Worm (Caenorhabditis elegans) whole organism, L2 larva: Measurements from ENCODE around the gene F16B4.4.

Source experiments
- F13H6.1 ChIP-seq: sonication (generic microtip); optimal IDR thresholded peaks from 2 replicates; lab custom pipeline; 2016; ENCODE audit warnings: missing genetic modification characterization, missing compliant biosample characterization
- R02D3.7 ChIP-seq: fragments of 150-350 bp; optimal IDR thresholded peaks from 2 replicates; lab custom pipeline; 2014; ENCODE audit warnings: missing biosample characterization, missing genetic modification characterization
- Y55F3AM.14 ChIP-seq: fragments of 200-800 bp; sonication (Bioruptor generic); optimal IDR thresholded peaks from 2 replicates; lab custom pipeline; 2018; ENCODE audit warnings: mild to moderate bottlenecking, missing genetic modification characterization, missing compliant biosample characterization
- ZK546.5 ChIP-seq: sonication (generic microtip); optimal IDR thresholded peaks from 2 replicates; lab custom pipeline; 2017; ENCODE audit warnings: missing biosample characterization, missing genetic modification characterization
- ceh-16 ChIP-seq: fragments of 150-350 bp; optimal IDR thresholded peaks from 2 replicates; lab custom pipeline; 2014; ENCODE audit warnings: missing biosample characterization, missing genetic modification characterization
- ceh-82 ChIP-seq: fragments of 150-350 bp; optimal IDR thresholded peaks from 2 replicates; lab custom pipeline; 2014; ENCODE audit warnings: missing biosample characterization, missing genetic modification characterization
- crh-2 ChIP-seq: sonication (generic microtip); optimal IDR thresholded peaks from 2 replicates; lab custom pipeline; 2017; ENCODE audit warnings: missing biosample characterization, missing genetic modification characterization
- dmd-4 ChIP-seq: sonication (generic microtip); optimal IDR thresholded peaks from 2 replicates; lab custom pipeline; 2017; ENCODE audit warnings: missing biosample characterization, missing genetic modification characterization
- egl-27 ChIP-seq: sonication (generic microtip); optimal IDR thresholded peaks from 3 replicates; lab custom pipeline; 2017; ENCODE audit warnings: missing biosample characterization, missing genetic modification reagents, missing genetic modification characterization
- elt-3 ChIP-seq: sonication (generic microtip); optimal IDR thresholded peaks from 2 replicates; lab custom pipeline; 2017; ENCODE audit warnings: missing biosample characterization, missing genetic modification characterization
- fos-1 ChIP-seq: fragments of 150-350 bp; optimal IDR thresholded peaks from 2 replicates; lab custom pipeline; 2014; ENCODE audit warnings: missing biosample characterization, missing genetic modification characterization
- gmeb-1 ChIP-seq: fragments of 150-350 bp; optimal IDR thresholded peaks from 2 replicates; lab custom pipeline; 2014; ENCODE audit warnings: missing biosample characterization, missing genetic modification characterization
- lin-13 ChIP-seq: fragments of 150-350 bp; optimal IDR thresholded peaks from 2 replicates; lab custom pipeline; 2014; ENCODE audit warnings: missing biosample characterization, missing genetic modification reagents, missing genetic modification characterization
- lsy-2 ChIP-seq, 2 experiments: fragments of 150-350 bp in 1 of 2; sonication (generic microtip) in 1 of 2; optimal IDR thresholded peaks; 2 replicates each; lab custom pipeline; 2014 to 2017; ENCODE audit warnings: missing biosample characterization in 2 of 2, missing genetic modification characterization in 2 of 2
- mab-5 ChIP-seq: fragments of 150-350 bp; optimal IDR thresholded peaks from 2 replicates; lab custom pipeline; 2014; ENCODE audit warnings: missing biosample characterization, missing genetic modification characterization
- mbf-1 ChIP-seq: sonication (generic microtip); optimal IDR thresholded peaks from 2 replicates; lab custom pipeline; 2017; ENCODE audit warnings: missing biosample characterization, missing genetic modification characterization
- mdl-1 ChIP-seq, 2 experiments: fragments of 150-350 bp in 1 of 2; sonication (generic microtip) in 1 of 2; optimal IDR thresholded peaks; 2 replicates each; lab custom pipeline; 2017; ENCODE audit warnings: missing biosample characterization in 2 of 2, missing genetic modification characterization in 2 of 2
- nhr-10 ChIP-seq: sonication (generic microtip); optimal IDR thresholded peaks from 2 replicates; lab custom pipeline; 2017; ENCODE audit warnings: missing biosample characterization, missing genetic modification characterization
- nhr-11 ChIP-seq: fragments of 150-350 bp; optimal IDR thresholded peaks from 2 replicates; lab custom pipeline; 2014; ENCODE audit warnings: missing biosample characterization, missing genetic modification characterization
- nhr-12 ChIP-seq: fragments of 150-350 bp; optimal IDR thresholded peaks from 2 replicates; lab custom pipeline; 2014; ENCODE audit warnings: missing biosample characterization, missing genetic modification characterization
- nhr-129 ChIP-seq: fragments of 150-350 bp; optimal IDR thresholded peaks from 2 replicates; lab custom pipeline; 2014; ENCODE audit warnings: missing biosample characterization, missing genetic modification characterization
- nhr-23 ChIP-seq: fragments of 150-350 bp; optimal IDR thresholded peaks from 2 replicates; lab custom pipeline; 2014; ENCODE audit warnings: missing biosample characterization, missing genetic modification reagents, missing genetic modification characterization
- nhr-237 ChIP-seq: fragments of 150-350 bp; optimal IDR thresholded peaks from 2 replicates; lab custom pipeline; 2014; ENCODE audit warnings: missing biosample characterization, missing genetic modification characterization
- nhr-6 ChIP-seq: fragments of 150-350 bp; optimal IDR thresholded peaks from 2 replicates; lab custom pipeline; 2014; ENCODE audit warnings: missing biosample characterization, missing genetic modification characterization
- nhr-77 ChIP-seq: fragments of 150-350 bp; optimal IDR thresholded peaks from 2 replicates; lab custom pipeline; 2014; ENCODE audit warnings: missing biosample characterization, missing genetic modification characterization
- sem-4 ChIP-seq: fragments of 150-350 bp; optimal IDR thresholded peaks from 2 replicates; lab custom pipeline; 2014; ENCODE audit warnings: missing biosample characterization, missing genetic modification reagents, missing genetic modification characterization
- skn-1 ChIP-seq: sonication (generic microtip); optimal IDR thresholded peaks from 2 replicates; lab custom pipeline; 2017; ENCODE audit warnings: missing biosample characterization, missing genetic modification characterization
- sma-9 ChIP-seq, 2 experiments: fragments of 150-350 bp in 1 of 2; sonication (generic microtip) in 1 of 2; optimal IDR thresholded peaks; 2 replicates each; lab custom pipeline; 2014 to 2016; ENCODE audit warnings: missing genetic modification characterization in 2 of 2, mild to moderate bottlenecking in 1 of 2, missing biosample characterization in 1 of 2, missing compliant biosample characterization in 1 of 2, missing genetic modification reagents in 1 of 2, moderate library complexity in 1 of 2
- snpc-4 ChIP-seq: fragments of 150-350 bp; optimal IDR thresholded peaks from 2 replicates; lab custom pipeline; 2014; ENCODE audit warnings: missing biosample characterization, missing genetic modification characterization
- unc-39 ChIP-seq: fragments of 150-350 bp; optimal IDR thresholded peaks from 2 replicates; lab custom pipeline; 2014; ENCODE audit warnings: missing biosample characterization, missing genetic modification characterization
- unc-55 ChIP-seq: fragments of 150-350 bp; sonication (generic microtip); optimal IDR thresholded peaks from 3 replicates; lab custom pipeline; 2014; ENCODE audit warnings: missing biosample characterization, missing genetic modification reagents, missing genetic modification characterization
- unc-62 ChIP-seq: fragments of 150-350 bp; optimal IDR thresholded peaks from 2 replicates; lab custom pipeline; 2014; ENCODE audit warnings: missing biosample characterization, missing genetic modification reagents, missing genetic modification characterization
- ztf-11 ChIP-seq: sonication (generic microtip); optimal IDR thresholded peaks from 2 replicates; lab custom pipeline; 2017; ENCODE audit warnings: missing biosample characterization, missing genetic modification characterization

Gene F16B4.4

DNA sequence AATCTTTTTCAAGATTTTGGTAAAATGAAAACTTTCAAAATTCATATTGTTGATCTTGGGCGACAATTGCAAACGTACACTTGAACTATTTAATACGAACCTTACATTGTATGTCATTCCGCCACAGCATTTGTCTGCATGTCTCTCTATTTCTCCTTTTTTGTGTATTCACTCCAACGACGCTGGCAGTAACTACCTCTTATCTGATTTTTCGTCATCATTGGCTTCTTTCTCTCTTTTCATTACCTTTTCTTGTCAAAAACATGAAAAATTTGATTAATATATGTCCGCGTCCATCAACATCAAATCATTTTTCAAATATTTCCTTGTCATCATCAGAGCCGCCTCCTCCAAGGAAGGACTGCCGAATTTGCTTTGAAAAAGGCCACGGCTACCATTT, 16.3 kb downstream of the F16B4.4 start, which contains the start of gene nhr-177:
Gene nhr-177, plus strand, starts transcription at position 167 of the 400 bp plus-strand sequence.
- TF ChIP-seq snpc-4 (no peak), ceh-16 (tag; lab: Kevin White, UChicago) (peak; percentile 37), sma-9 (GFP tag; optimal IDR thresholded peaks at IDR 0.05; lab: Kevin White, UChicago) (peak; percentile 10), sma-9 (tag; optimal IDR thresholded peaks at IDR 0.05; lab: Kevin White, UChicago) (no peak), skn-1 (tag; lab: Kevin White, UChicago) (peak; percentile 32), fos-1 (tag; lab: Kevin White, UChicago) (peak; percentile 85), sem-4 (tag; lab: Kevin White, UChicago) (no peak), unc-39 (tag; lab: Kevin White, UChicago) (no peak), ztf-11 (tag; lab: Kevin White, UChicago) (no peak), crh-2 (tag; lab: Kevin White, UChicago) (peak; percentile 46)

DNA sequence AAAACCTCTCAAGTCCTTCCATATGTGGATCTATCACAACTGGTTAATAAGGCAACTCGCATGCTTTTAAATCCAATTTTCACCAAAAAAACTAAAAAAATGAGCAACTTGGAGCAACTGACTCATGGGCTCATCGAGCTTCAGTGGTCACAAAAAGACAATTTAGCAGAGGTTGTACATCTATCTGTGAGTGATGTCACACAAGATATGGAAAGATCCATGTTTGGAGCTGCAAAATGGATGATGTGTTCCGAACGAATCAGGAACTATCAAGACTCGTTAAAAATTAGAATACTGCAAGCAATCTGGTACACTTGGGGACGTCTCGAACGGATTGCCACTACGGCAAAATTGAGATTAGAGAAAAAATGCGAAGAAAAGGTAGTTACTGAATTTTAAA, 17.8 kb downstream of the F16B4.4 start:
- TF ChIP-seq ztf-11 (tag; lab: Kevin White, UChicago), result no peak
- TF ChIP-seq nhr-6 (tag; lab: Kevin White, UChicago), result no peak
- no peak for TF ChIP-seq unc-55 (GFP tag; lab: Kevin White, UChicago)

DNA sequence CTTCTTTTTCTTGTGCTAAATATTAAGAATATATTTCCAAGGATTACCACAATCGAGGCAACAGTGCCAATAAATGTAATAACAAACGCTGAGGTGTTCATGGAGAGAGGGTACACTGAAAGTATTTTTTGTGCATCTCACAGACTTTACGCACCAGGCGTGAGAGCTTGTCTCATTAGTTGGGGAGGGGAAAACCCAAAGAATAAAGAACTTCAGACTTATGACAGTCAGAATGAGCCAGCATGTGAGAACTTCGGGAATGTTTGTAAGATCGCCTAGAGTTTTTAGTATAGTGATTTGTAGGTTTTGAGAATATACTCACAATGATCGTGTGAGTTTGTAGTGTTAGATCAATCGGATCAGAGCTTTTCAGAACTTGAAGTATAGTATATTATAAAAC, 20.9 kb downstream of the F16B4.4 start, which contains the start of gene srbc-41:
Gene srbc-41, minus strand, starts transcription at position 101 of the 400 bp plus-strand sequence.
- TF ChIP-seq lin-13 (GFP tag; lab: Kevin White, UChicago), result no peak
- no peak for TF ChIP-seq lsy-2 (tag; optimal IDR thresholded peaks at IDR 0.05; lab: Kevin White, UChicago)
- TF ChIP-seq egl-27 (tag; lab: Kevin White, UChicago), result no peak
- TF ChIP-seq, all 48 proteins: peak for 0

DNA sequence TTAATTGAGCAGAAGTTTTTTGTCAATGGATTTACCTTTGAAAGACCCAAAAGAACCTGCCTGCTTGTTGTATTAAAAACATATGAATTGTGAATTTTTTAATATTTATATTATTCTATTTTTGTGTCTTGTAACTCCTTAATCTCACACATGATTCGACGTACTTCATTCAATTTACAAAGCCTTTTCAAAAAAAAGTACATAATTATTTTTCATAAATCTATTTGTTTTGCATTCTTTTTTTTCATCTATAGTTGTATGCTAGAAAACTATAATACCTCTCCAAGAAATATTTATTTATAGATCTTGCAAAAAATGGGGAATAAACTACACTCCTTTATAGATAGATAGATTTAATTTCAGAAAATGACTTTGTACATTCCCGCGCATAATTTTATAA, 24.9 kb downstream of the F16B4.4 start, which contains the start of gene nhr-179:
Gene nhr-179, minus strand, starts transcription at position 101 of the 400 bp plus-strand sequence.
- TF ChIP-seq ztf-11 (tag; lab: Kevin White, UChicago) (no peak), unc-39 (tag; lab: Kevin White, UChicago) (no peak), mbf-1 (tag; lab: Kevin White, UChicago) (no peak), nhr-10 (tag; lab: Kevin White, UChicago) (no peak), snpc-4 (no peak), ceh-82 (tag; lab: Kevin White, UChicago) (no peak), sma-9 (GFP tag; optimal IDR thresholded peaks at IDR 0.05; lab: Kevin White, UChicago) (no peak), sma-9 (tag; optimal IDR thresholded peaks at IDR 0.05; lab: Kevin White, UChicago) (no peak), F13H6.1 (tag; lab: Kevin White, UChicago) (no peak), R02D3.7 (no peak), sem-4 (tag; lab: Kevin White, UChicago) (no peak), nhr-237 (tag; lab: Kevin White, UChicago) (no peak), elt-3 (tag; lab: Kevin White, UChicago) (no peak), nhr-129 (no peak), nhr-77 (no peak), nhr-12 (no peak), crh-2 (tag; lab: Kevin White, UChicago) (no peak), lsy-2 (tag; optimal IDR thresholded peaks at IDR 0.05; lab: Kevin White, UChicago) (no peak), mab-5 (tag; lab: Kevin White, UChicago) (no peak), unc-62 (GFP tag; lab: Kevin White, UChicago) (no peak)
- TF ChIP-seq, all 48 proteins: peak for 0

DNA sequence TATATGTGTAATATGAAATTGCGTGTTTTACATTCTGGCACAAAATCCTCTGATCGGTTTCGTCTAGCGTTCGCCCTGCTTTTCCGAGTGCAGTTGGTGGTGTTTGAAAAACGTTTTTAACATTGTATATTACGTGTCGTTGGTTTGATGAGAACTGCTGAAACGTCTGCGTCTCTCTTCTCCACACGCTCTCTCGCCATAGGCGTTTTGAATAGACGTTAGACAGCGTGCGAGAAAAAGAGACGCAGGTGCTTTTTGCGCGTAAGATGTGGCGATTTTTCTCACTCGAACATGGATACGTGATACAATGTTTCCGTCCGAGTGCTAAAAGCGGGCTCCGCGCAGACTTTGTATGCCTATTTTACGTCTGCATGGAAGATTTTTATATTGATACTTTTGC, 26.7 kb downstream of the F16B4.4 start:
- TF ChIP-seq nhr-11 (tag; lab: Kevin White, UChicago), result no peak
- TF ChIP-seq dmd-4, result no peak
- no peak for TF ChIP-seq ZK546.5 (tag; lab: Kevin White, UChicago)
- TF ChIP-seq nhr-6 (tag; lab: Kevin White, UChicago), result no peak
- no peak for TF ChIP-seq mdl-1 (tag; optimal IDR thresholded peaks at IDR 0.05; lab: Kevin White, UChicago)
- no peak for TF ChIP-seq nhr-129
- TF ChIP-seq nhr-23, result no peak
- no peak for TF ChIP-seq mab-5 (tag; lab: Kevin White, UChicago)
- no peak for TF ChIP-seq elt-3 (tag; lab: Kevin White, UChicago)
- TF ChIP-seq lsy-2 (tag; optimal IDR thresholded peaks at IDR 0.05; lab: Kevin White, UChicago), result no peak
- no peak for TF ChIP-seq gmeb-1 (tag; lab: Kevin White, UChicago)
- no peak for TF ChIP-seq unc-62 (GFP tag; lab: Kevin White, UChicago)
- TF ChIP-seq mbf-1 (tag; lab: Kevin White, UChicago), result no peak
- no peak for TF ChIP-seq nhr-12
- TF ChIP-seq Y55F3AM.14 (GFP tag; lab: Kevin White, UChicago), result no peak
- TF ChIP-seq ztf-11 (tag; lab: Kevin White, UChicago), result no peak
